Fruit fly (Drosophila melanogaster) Kc167 (cell line): ENCODE measurements around the gene CG13116.

Experiments used
- Myc ChIP-seq: fragments of >200 bp; optimal IDR thresholded peaks from 2 replicates; lab custom pipeline; 2017; ENCODE audit warnings: missing external identifiers
- psq ChIP-seq: fragments of >200 bp; optimal IDR thresholded peaks from 2 replicates; lab custom pipeline; 2017; ENCODE audit warnings: missing external identifiers

dm6 chr2L:9698092-9698922, 31.4 kb upstream of the CG13116 start:
- TF ChIP-seq Myc (lab: Kevin White, UChicago) (no peak), psq (lab: Kevin White, UChicago) (no peak)
